Fruit fly (Drosophila melanogaster) whole organism, embryonic: ENCODE data around the gene CG5196.

ENCODE experiments used
- Bgb ChIP-seq: fragments of 200-800 bp; sonication (Bioruptor generic); IDR thresholded peaks from 2 replicates; pipeline ENCODE4 v1.3.6; 2022; ENCODE audit warnings: missing biosample characterization, missing genetic modification characterization; ENCODE audit not compliant: partially characterized antibody
- CG10147 ChIP-seq: fragments of 200-800 bp; sonication (Bioruptor generic); optimal IDR thresholded peaks from 2 replicates; lab custom pipeline; 2019; ENCODE audit warnings: missing biosample characterization, mild to moderate bottlenecking, missing genetic modification characterization, moderate library complexity
- CG12744 ChIP-seq: fragments of 200-800 bp; sonication (Bioruptor generic); optimal IDR thresholded peaks from 2 replicates; lab custom pipeline; 2016; ENCODE audit warnings: missing biosample characterization, missing genetic modification characterization
- CG13287 ChIP-seq: fragments of 200-800 bp; sonication (Bioruptor generic); IDR thresholded peaks from 2 replicates; pipeline ENCODE4 v1.3.6; 2022; ENCODE audit warnings: missing biosample characterization, missing genetic modification characterization; ENCODE audit not compliant: partially characterized antibody
- CG15514 ChIP-seq: fragments of 200-800 bp; sonication (Bioruptor generic); optimal IDR thresholded peaks from 3 replicates; lab custom pipeline; 2017; ENCODE audit warnings: missing biosample characterization, missing genetic modification characterization, mild to moderate bottlenecking, moderate library complexity, missing genetic modification reagents
- CG16813 ChIP-seq: fragments of 200-800 bp; sonication (Bioruptor generic); IDR thresholded peaks from 3 replicates; pipeline ENCODE4 v1.3.6; 2022; ENCODE audit warnings: missing biosample characterization, missing genetic modification characterization; ENCODE audit not compliant: partially characterized antibody
- CG18262 ChIP-seq: fragments of 200-800 bp; optimal IDR thresholded peaks from 3 replicates; lab custom pipeline; 2019; ENCODE audit warnings: missing biosample characterization, mild to moderate bottlenecking, missing genetic modification characterization, moderate library complexity
- CG30020 ChIP-seq: fragments of 200-800 bp; optimal IDR thresholded peaks from 2 replicates; lab custom pipeline; 2019; ENCODE audit warnings: missing biosample characterization, mild to moderate bottlenecking, missing genetic modification characterization, moderate library complexity
- CG30431 ChIP-seq: fragments of 200-800 bp; sonication (Bioruptor generic); optimal IDR thresholded peaks from 2 replicates; lab custom pipeline; 2017; ENCODE audit warnings: missing biosample characterization, missing genetic modification characterization
- CG3065 ChIP-seq: fragments of 200-800 bp; sonication (Bioruptor generic); optimal IDR thresholded peaks from 2 replicates; lab custom pipeline; 2016; ENCODE audit warnings: missing biosample characterization, missing genetic modification characterization
- CG34422 ChIP-seq: fragments of 200-800 bp; sonication (Bioruptor generic); IDR thresholded peaks from 3 replicates; pipeline ENCODE4 v1.3.6; 2022; ENCODE audit warnings: missing biosample characterization, missing genetic modification characterization
- CG5180 ChIP-seq: fragments of 200-800 bp; sonication (Bioruptor generic); optimal IDR thresholded peaks from 3 replicates; lab custom pipeline; 2017; ENCODE audit warnings: missing biosample characterization, missing genetic modification characterization, mild to moderate bottlenecking, moderate library complexity, missing genetic modification reagents
- CG7963 ChIP-seq: fragments of 200-800 bp; sonication (Bioruptor generic); IDR thresholded peaks from 3 replicates; pipeline ENCODE4 v1.3.6; 2022; ENCODE audit warnings: missing biosample characterization, missing genetic modification characterization; ENCODE audit not compliant: partially characterized antibody
- CG9797 ChIP-seq: fragments of 200-800 bp; sonication (Bioruptor generic); optimal IDR thresholded peaks from 3 replicates; lab custom pipeline; 2018; ENCODE audit warnings: missing biosample characterization, mild to moderate bottlenecking, missing genetic modification characterization
- CHES-1-like ChIP-seq: fragments of 200-800 bp; sonication (Bioruptor generic); optimal IDR thresholded peaks from 2 replicates; lab custom pipeline; 2016; ENCODE audit warnings: missing biosample characterization, missing genetic modification characterization
- CTCF ChIP-seq: fragments of 200-800 bp; sonication (Bioruptor generic); optimal IDR thresholded peaks from 2 replicates; lab custom pipeline; 2017; ENCODE audit warnings: missing biosample characterization, mild to moderate bottlenecking, missing genetic modification characterization, moderate library complexity
- D ChIP-seq, 2 experiments: fragments of 200-800 bp in 1 of 2; fragments of >200 bp in 1 of 2; sonication (Bioruptor generic) in 1 of 2; optimal IDR thresholded peaks; 2 replicates in 1 of 2; 3 replicates in 1 of 2; lab custom pipeline; 2017; ENCODE audit warnings: mild to moderate bottlenecking in 1 of 2, missing biosample characterization in 1 of 2, missing genetic modification characterization in 1 of 2, missing genetic modification reagents in 1 of 2
- D19B ChIP-seq: fragments of 200-800 bp; sonication (Bioruptor generic); optimal IDR thresholded peaks from 2 replicates; lab custom pipeline; 2017; ENCODE audit warnings: missing biosample characterization, mild to moderate bottlenecking, missing genetic modification characterization
- Dfd ChIP-seq, 2 experiments: fragments of >200 bp; optimal IDR thresholded peaks; 2 replicates each; lab custom pipeline; 2017; ENCODE audit warnings: missing biosample characterization in 2 of 2, missing genetic modification characterization in 2 of 2
- HLH4C ChIP-seq: fragments of 200-800 bp; sonication (Bioruptor generic); IDR thresholded peaks from 3 replicates; pipeline ENCODE4 v1.3.6; 2022; ENCODE audit warnings: missing biosample characterization, missing genetic modification characterization; ENCODE audit not compliant: partially characterized antibody
- Lpt ChIP-seq: fragments of >200 bp; optimal IDR thresholded peaks from 2 replicates; lab custom pipeline; 2018; ENCODE audit warnings: missing biosample characterization, missing genetic modification characterization
- Nf-YA ChIP-seq: fragments of 200-800 bp; sonication (Bioruptor generic); IDR thresholded peaks from 2 replicates; pipeline ENCODE4 v1.3.6; 2022; ENCODE audit warnings: missing biosample characterization, missing genetic modification characterization
- Oli ChIP-seq: fragments of 200-800 bp; sonication (Bioruptor generic); optimal IDR thresholded peaks from 2 replicates; lab custom pipeline; 2018; ENCODE audit warnings: missing biosample characterization, mild to moderate bottlenecking, missing genetic modification characterization, moderate library complexity
- Opbp ChIP-seq: fragments of 200-800 bp; sonication (Bioruptor generic); IDR thresholded peaks from 3 replicates; pipeline ENCODE4 v1.3.6; 2022; ENCODE audit warnings: missing biosample characterization, missing genetic modification characterization; ENCODE audit not compliant: partially characterized antibody
- Sin3A ChIP-seq: fragments of >200 bp; optimal IDR thresholded peaks from 2 replicates; lab custom pipeline; 2018
- Trl ChIP-seq, 3 experiments: fragments of >200 bp in 2 of 3; fragments of 200-800 bp in 1 of 3; sonication (Bioruptor generic) in 1 of 3; optimal IDR thresholded peaks; 2 replicates in 1 of 3; 3 replicates in 2 of 3; lab custom pipeline; 2016 to 2017; ENCODE audit warnings: missing biosample characterization in 1 of 3, missing genetic modification characterization in 1 of 3
- Vsx1 ChIP-seq: fragments of 200-800 bp; sonication (Bioruptor generic); optimal IDR thresholded peaks from 2 replicates; lab custom pipeline; 2017; ENCODE audit warnings: missing biosample characterization, mild to moderate bottlenecking, missing genetic modification characterization, missing genetic modification reagents
- Xrp1 ChIP-seq: fragments of 200-800 bp; sonication (Bioruptor generic); IDR thresholded peaks from 2 replicates; pipeline ENCODE4 v1.3.6; 2022; ENCODE audit warnings: missing biosample characterization, missing genetic modification characterization
- ash1 ChIP-seq: fragments of 200-800 bp; sonication (Bioruptor generic); optimal IDR thresholded peaks from 2 replicates; lab custom pipeline; 2018; ENCODE audit warnings: missing biosample characterization, mild to moderate bottlenecking, missing genetic modification characterization
- chn ChIP-seq: fragments of 200-800 bp; sonication (Bioruptor generic); optimal IDR thresholded peaks from 2 replicates; lab custom pipeline; 2016; ENCODE audit warnings: missing biosample characterization, missing genetic modification characterization
- grau ChIP-seq: fragments of 200-800 bp; optimal IDR thresholded peaks from 3 replicates; lab custom pipeline; 2019; ENCODE audit warnings: missing biosample characterization, mild to moderate bottlenecking, missing genetic modification characterization, moderate library complexity
- her ChIP-seq: fragments of 200-800 bp; sonication (Bioruptor generic); optimal IDR thresholded peaks from 2 replicates; lab custom pipeline; 2016; ENCODE audit warnings: missing biosample characterization, missing genetic modification characterization
- insv ChIP-seq, 2 experiments: fragments of 200-800 bp; sonication (Bioruptor generic); optimal IDR thresholded peaks; 3 replicates each; lab custom pipeline; 2016 to 2018; ENCODE audit warnings: missing biosample characterization in 2 of 2, missing genetic modification characterization in 2 of 2
- jumu ChIP-seq: fragments of 200-800 bp; sonication (Bioruptor generic); optimal IDR thresholded peaks from 3 replicates; lab custom pipeline; 2016; ENCODE audit warnings: missing biosample characterization, missing genetic modification characterization
- lilli ChIP-seq: fragments of 200-800 bp; sonication (Bioruptor generic); optimal IDR thresholded peaks from 3 replicates; lab custom pipeline; 2016; ENCODE audit warnings: missing biosample characterization, missing genetic modification characterization
- lov ChIP-seq, 2 experiments: fragments of 200-800 bp in 1 of 2; fragments of >200 bp in 1 of 2; sonication (Bioruptor generic) in 1 of 2; IDR thresholded peaks in 1 of 2; optimal IDR thresholded peaks in 1 of 2; 2 replicates in 1 of 2; 3 replicates in 1 of 2; pipeline versions ENCODE4 v1.3.6 to Lab custom; 2017 to 2022; ENCODE audit warnings: missing biosample characterization in 1 of 2, missing genetic modification characterization in 1 of 2
- mam ChIP-seq: fragments of 200-800 bp; sonication (Bioruptor generic); optimal IDR thresholded peaks from 3 replicates; lab custom pipeline; 2016; ENCODE audit warnings: missing biosample characterization, missing genetic modification characterization
- pzg ChIP-seq: fragments of 200-800 bp; sonication (Bioruptor generic); optimal IDR thresholded peaks from 3 replicates; lab custom pipeline; 2018; ENCODE audit warnings: missing biosample characterization, mild to moderate bottlenecking, missing genetic modification characterization, moderate library complexity
- rib ChIP-seq: fragments of 200-800 bp; sonication (Bioruptor generic); IDR thresholded peaks from 2 replicates; pipeline ENCODE4 v1.3.6; 2022; ENCODE audit warnings: missing biosample characterization, missing genetic modification characterization
- sd ChIP-seq: fragments of 200-800 bp; sonication (Bioruptor generic); optimal IDR thresholded peaks from 3 replicates; lab custom pipeline; 2018; ENCODE audit warnings: missing biosample characterization, mild to moderate bottlenecking, missing genetic modification characterization, moderate library complexity
- sens-2 ChIP-seq: fragments of 200-800 bp; sonication (Bioruptor generic); IDR thresholded peaks from 2 replicates; pipeline ENCODE4 v1.3.6; 2022; ENCODE audit warnings: missing biosample characterization, missing genetic modification characterization
- sqz ChIP-seq: fragments of 200-800 bp; sonication (Bioruptor generic); optimal IDR thresholded peaks from 3 replicates; lab custom pipeline; 2018; ENCODE audit warnings: missing biosample characterization, mild to moderate bottlenecking, missing genetic modification characterization
- stc ChIP-seq: fragments of 200-800 bp; sonication (Bioruptor generic); IDR thresholded peaks from 2 replicates; pipeline ENCODE4 v1.3.6; 2022; ENCODE audit warnings: missing biosample characterization, missing genetic modification characterization
- stwl ChIP-seq: fragments of 200-800 bp; sonication (Bioruptor generic); optimal IDR thresholded peaks from 3 replicates; lab custom pipeline; 2018; ENCODE audit warnings: missing biosample characterization, mild to moderate bottlenecking, missing genetic modification characterization, moderate library complexity
- tna ChIP-seq: fragments of 200-800 bp; sonication (Bioruptor generic); IDR thresholded peaks from 2 replicates; pipeline ENCODE4 v1.3.6; 2022; ENCODE audit warnings: missing biosample characterization, missing genetic modification characterization; ENCODE audit not compliant: partially characterized antibody
- toy ChIP-seq: fragments of 200-800 bp; sonication (Bioruptor generic); IDR thresholded peaks from 2 replicates; pipeline ENCODE4 v1.3.6; 2022; ENCODE audit warnings: missing biosample characterization, missing genetic modification characterization
- unpg ChIP-seq: fragments of 200-800 bp; sonication (Bioruptor generic); optimal IDR thresholded peaks from 3 replicates; lab custom pipeline; 2018; ENCODE audit warnings: missing biosample characterization, mild to moderate bottlenecking, missing genetic modification characterization, moderate library complexity
- zen2 ChIP-seq: fragments of 200-800 bp; sonication (Bioruptor generic); IDR thresholded peaks from 3 replicates; pipeline ENCODE4 v1.3.6; 2022; ENCODE audit warnings: missing biosample characterization, missing genetic modification characterization; ENCODE audit not compliant: partially characterized antibody
- zfh1 ChIP-seq: fragments of 200-800 bp; sonication (Bioruptor generic); IDR thresholded peaks from 3 replicates; pipeline ENCODE4 v1.3.6; 2022; ENCODE audit warnings: missing biosample characterization, missing genetic modification characterization

CG5196 gene

DNA sequence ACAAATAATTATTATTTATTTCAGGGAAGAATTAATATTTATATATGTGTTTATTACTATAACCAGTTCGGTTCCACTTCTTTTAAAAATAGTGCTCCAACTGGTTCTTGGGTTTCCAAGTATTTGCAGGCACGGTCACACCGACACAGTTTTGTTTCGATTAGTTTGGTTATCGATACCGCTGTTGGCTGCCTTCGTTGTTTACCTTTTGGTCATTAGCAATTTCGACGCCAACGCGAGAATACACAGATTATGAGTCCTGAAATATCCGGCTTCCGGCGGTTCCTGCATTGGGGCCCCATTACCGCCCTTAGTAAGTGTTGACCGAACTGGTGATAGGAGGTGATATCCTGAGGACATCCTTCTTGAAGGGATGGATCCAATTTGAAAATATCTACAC, at the start of gene CG5196 (continued):
- TF ChIP-seq rib (GFP tag; lab: Robert Waterston, UW): no peak
- 0 out of 2 replicates have a peak, but pooled peaks have one; percentile 12 for TF ChIP-seq Xrp1 (GFP tag; lab: Robert Waterston, UW)
- TF ChIP-seq CHES-1-like: peak; percentile 40
- peak; percentile 11 for TF ChIP-seq lilli (GFP tag; lab: Kevin White, UChicago)
- TF ChIP-seq stc: 0 out of 2 replicates have a peak, but pooled peaks have one; percentile 25
- TF ChIP-seq sens-2: no peak
- peak; percentile 5 for TF ChIP-seq jumu (GFP tag; lab: Kevin White, UChicago)
- no peak for TF ChIP-seq CG30431 (GFP tag; lab: Kevin White, UChicago)
- TF ChIP-seq Sin3A: peak; percentile 29
- TF ChIP-seq lov (optimal IDR thresholded peaks at IDR 0.05; lab: Kevin White, UChicago): no peak
- TF ChIP-seq lov (GFP tag; IDR thresholded peaks at IDR 0.05; lab: Robert Waterston, UW): 0 out of 3 replicates have a peak, but pooled peaks have one; percentile 16
- no peak for TF ChIP-seq CG12744 (GFP tag; lab: Kevin White, UChicago)
- TF ChIP-seq Bgb (GFP tag; lab: Robert Waterston, UW): peak; percentile 84
- peak; percentile 61 for TF ChIP-seq CG30020 (tag; lab: Kevin White, UChicago)
- TF ChIP-seq grau (tag; lab: Kevin White, UChicago): peak; percentile 31
- TF ChIP-seq D19B (GFP tag; lab: Kevin White, UChicago): no peak
- peak; percentile 86 for TF ChIP-seq pzg (GFP tag; lab: Kevin White, UChicago)
- peak; percentile 84 for TF ChIP-seq CG13287 (GFP tag; lab: Robert Waterston, UW)
- TF ChIP-seq insv (GFP tag; optimal IDR thresholded peaks at IDR 0.05; lab: Kevin White, UChicago): peak in 1 of 2 experiments; percentile 53
- TF ChIP-seq CG3065 (GFP tag; lab: Kevin White, UChicago): no peak
- peak; percentile 52 for TF ChIP-seq tna (GFP tag; lab: Robert Waterston, UW)
- TF ChIP-seq zfh1 (GFP tag; lab: Robert Waterston, UW): 0 out of 3 replicates have a peak, but pooled peaks have one; percentile 27
- TF ChIP-seq zen2 (GFP tag; lab: Robert Waterston, UW): peak; percentile 74
- no peak for TF ChIP-seq toy (GFP tag; lab: Robert Waterston, UW)
- no peak for TF ChIP-seq chn (GFP tag; lab: Kevin White, UChicago)
- peak; percentile 13 for TF ChIP-seq her (GFP tag; lab: Kevin White, UChicago)
- peak; percentile 8 for TF ChIP-seq CTCF
- TF ChIP-seq Vsx1: peak; percentile 31
- TF ChIP-seq CG10147: peak; percentile 13
- peak; percentile 84; the same call in 2 of the 3 replicates for TF ChIP-seq CG34422
- TF ChIP-seq HLH4C (GFP tag; lab: Robert Waterston, UW): peak; percentile 70
- no peak for TF ChIP-seq Nf-YA (GFP tag; lab: Robert Waterston, UW)
- peak; percentile 88 for TF ChIP-seq CG9797
- peak; percentile 99 for TF ChIP-seq CG15514 (GFP tag; lab: Kevin White, UChicago)
- no peak for TF ChIP-seq D (optimal IDR thresholded peaks at IDR 0.05; lab: Kevin White, UChicago)
- TF ChIP-seq D (GFP tag; optimal IDR thresholded peaks at IDR 0.05; lab: Kevin White, UChicago): no peak
- no peak for TF ChIP-seq CG5180 (GFP tag; lab: Kevin White, UChicago)
- peak; percentile 55; the same call in 2 of the 3 replicates for TF ChIP-seq CG7963 (GFP tag; lab: Robert Waterston, UW)
- no peak for TF ChIP-seq ash1 (GFP tag; lab: Kevin White, UChicago)

DNA sequence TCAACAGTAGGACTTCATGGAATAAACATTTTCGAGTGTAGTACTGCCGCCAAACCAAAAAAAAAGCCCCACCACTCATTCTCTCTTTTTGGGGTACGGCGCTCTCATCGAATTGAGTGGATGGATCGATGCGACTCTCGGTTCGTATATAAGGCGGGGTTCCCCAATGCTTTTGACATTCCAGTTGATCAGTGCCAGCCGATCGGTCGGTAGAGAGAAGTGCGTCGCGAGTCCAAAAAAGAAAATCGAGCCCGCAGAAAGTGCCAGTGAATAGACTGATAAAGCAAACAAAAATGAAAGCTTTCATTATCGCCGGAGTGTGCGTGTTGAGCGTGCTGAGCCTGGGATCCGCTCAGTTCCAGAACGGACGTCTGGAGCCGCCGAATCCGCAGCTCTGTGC, 48.3 kb upstream of the CG5196 start, which contains the start of gene CG4115:
Gene CG4115, plus strand, starts transcription at position 172 of the 400 bp plus-strand sequence.
- TF ChIP-seq stwl (no peak), Trl (optimal IDR thresholded peaks at IDR 0.05; lab: Kevin White, UChicago) (peak; percentile 7 to 32), Trl (GFP tag; optimal IDR thresholded peaks at IDR 0.05; lab: Kevin White, UChicago) (no peak), CG16813 (GFP tag; lab: Robert Waterston, UW) (no peak), mam (GFP tag; lab: Kevin White, UChicago) (no peak), sqz (GFP tag; lab: Kevin White, UChicago) (peak; percentile 40), stc (0 out of 2 replicates have a peak, but pooled peaks have one; percentile 10), Lpt (GFP tag; lab: Kevin White, UChicago) (no peak), Dfd (GFP tag; optimal IDR thresholded peaks at IDR 0.05; lab: Kevin White, UChicago) (no peak), sd (tag; lab: Kevin White, UChicago) (peak; percentile 80), unpg (GFP tag; lab: Kevin White, UChicago) (no peak), rib (GFP tag; lab: Robert Waterston, UW) (0 out of 2 replicates have a peak, but pooled peaks have one; percentile 21), CG13287 (GFP tag; lab: Robert Waterston, UW) (peak; percentile 24; the same call in 1 of the 2 replicates), tna (GFP tag; lab: Robert Waterston, UW) (no peak), CG18262 (tag; lab: Kevin White, UChicago) (no peak), Oli (no peak), Opbp (0 out of 3 replicates have a peak, but pooled peaks have one; percentile 4)
